Fruit fly (Drosophila melanogaster): ENCODE results near the gene CG32204.

dm6 chr3L:18992820-18993219 lies 47.0 kb upstream of the CG32204 start:
- no peak for TF ChIP-seq CG8478 (optimal IDR thresholded peaks at IDR 0.05)
- TF ChIP-seq CTCF (optimal IDR thresholded peaks at IDR 0.05) = no peak

Data from S2 (cell line).